Worm (Caenorhabditis elegans) whole organism, early embryonic: Measurements from ENCODE around the gene nhr-149.

Source experiments
- B0310.2 ChIP-seq: sonication (generic microtip); optimal IDR thresholded peaks from 2 replicates; lab custom pipeline; 2016; ENCODE audit warnings: mild to moderate bottlenecking, missing genetic modification characterization, missing compliant biosample characterization
- F13C5.2 ChIP-seq: sonication (generic microtip); optimal IDR thresholded peaks from 2 replicates; lab custom pipeline; 2017; ENCODE audit warnings: mild to moderate bottlenecking, missing genetic modification characterization, inconsistent platforms, missing compliant biosample characterization
- aly-1 ChIP-seq: sonication (generic microtip); optimal IDR thresholded peaks from 2 replicates; lab custom pipeline; 2016; ENCODE audit warnings: missing genetic modification characterization, missing compliant biosample characterization
- ama-1 ChIP-seq: fragments of 150-350 bp; optimal IDR thresholded peaks from 2 replicates; lab custom pipeline; 2014
- ceh-13 ChIP-seq: fragments of 200-800 bp; sonication (Bioruptor generic); optimal IDR thresholded peaks from 2 replicates; lab custom pipeline; 2018; ENCODE audit warnings: mild to moderate bottlenecking, missing genetic modification characterization, missing compliant biosample characterization
- ceh-36 ChIP-seq: sonication (generic microtip); optimal IDR thresholded peaks from 2 replicates; lab custom pipeline; 2016; ENCODE audit warnings: missing genetic modification characterization, inconsistent platforms, missing compliant biosample characterization
- ets-7 ChIP-seq: sonication (generic microtip); optimal IDR thresholded peaks from 2 replicates; lab custom pipeline; 2016; ENCODE audit warnings: missing genotype, missing genetic modification characterization, missing compliant biosample characterization
- flt-1 ChIP-seq: fragments of 200-800 bp; sonication (Bioruptor generic); IDR thresholded peaks from 2 replicates; pipeline ENCODE4 v1.3.6; 2022; ENCODE audit warnings: missing genetic modification characterization, missing compliant biosample characterization
- hmbx-1 ChIP-seq: sonication (generic microtip); optimal IDR thresholded peaks from 2 replicates; lab custom pipeline; 2016; ENCODE audit warnings: mild to moderate bottlenecking, missing genetic modification characterization, missing compliant biosample characterization
- hmg-4 ChIP-seq: fragments of 200-800 bp; sonication (Bioruptor generic); optimal IDR thresholded peaks from 2 replicates; lab custom pipeline; 2018; ENCODE audit warnings: mild to moderate bottlenecking, missing genetic modification characterization, missing compliant biosample characterization
- hnd-1 ChIP-seq: sonication (generic microtip); optimal IDR thresholded peaks from 2 replicates; lab custom pipeline; 2016; ENCODE audit warnings: missing genetic modification characterization, missing compliant biosample characterization
- pes-1 ChIP-seq: fragments of 200-800 bp; sonication (Bioruptor generic); IDR thresholded peaks from 2 replicates; pipeline ENCODE4 v1.3.6; 2022; ENCODE audit warnings: missing genetic modification reagents, missing genetic modification characterization, missing compliant biosample characterization
- scrt-1 ChIP-seq: fragments of 200-800 bp; sonication (Bioruptor generic); IDR thresholded peaks from 2 replicates; pipeline ENCODE4 v1.3.6; 2022; ENCODE audit warnings: missing genetic modification characterization, missing compliant biosample characterization
- sea-1 ChIP-seq: fragments of 200-800 bp; sonication (Bioruptor generic); conservative IDR thresholded peaks from 2 replicates; pipeline ENCODE4 v1.3.6; 2022; ENCODE audit warnings: missing genetic modification characterization, missing compliant biosample characterization
- tbx-11 ChIP-seq: fragments of 200-800 bp; sonication (Bioruptor generic); IDR thresholded peaks from 2 replicates; pipeline ENCODE4 v1.3.6; 2022; ENCODE audit warnings: missing genetic modification characterization, missing compliant biosample characterization
- tbx-37 ChIP-seq: fragments of 200-800 bp; sonication (Bioruptor generic); conservative IDR thresholded peaks from 2 replicates; pipeline ENCODE4 v1.3.6; 2022; ENCODE audit warnings: missing genetic modification reagents, missing genetic modification characterization, missing compliant biosample characterization
- tra-4 ChIP-seq: sonication (generic microtip); optimal IDR thresholded peaks from 2 replicates; lab custom pipeline; 2017; ENCODE audit warnings: missing genetic modification characterization, missing compliant biosample characterization

nhr-149 gene

ce11 chrV:7349541-7349940, at the start of gene nhr-149:
nhr-149 (minus strand) TSS chrV:7349641.
- TF ChIP-seq sea-1 (GFP tag; lab: Robert Waterston, UW): no peak
- TF ChIP-seq hnd-1 (tag; lab: Kevin White, UChicago): no peak
- TF ChIP-seq hmg-4 (GFP tag; lab: Kevin White, UChicago): no peak
- no peak for TF ChIP-seq ceh-13 (GFP tag; lab: Kevin White, UChicago)
- TF ChIP-seq ets-7 (tag; lab: Kevin White, UChicago): no peak

ce11 chrV:7399202-7399601, 49.8 kb upstream of the nhr-149 start, which contains the start of gene gst-41:
gst-41 (minus strand) TSS chrV:7399302.
- TF ChIP-seq F13C5.2 (tag; lab: Kevin White, UChicago): no peak
- TF ChIP-seq tbx-37 (GFP tag; lab: Robert Waterston, UW): no peak
- no peak for TF ChIP-seq ceh-36
- no peak for TF ChIP-seq aly-1

ce11 chrV:7395359-7395758, 45.9 kb upstream of the nhr-149 start, which contains the start of gene srx-9:
srx-9 (minus strand) TSS chrV:7395459.
- TF ChIP-seq ama-1 (lab: Kevin White, UChicago) (no peak), B0310.2 (tag; lab: Kevin White, UChicago) (no peak), hmbx-1 (tag; lab: Kevin White, UChicago) (no peak), tbx-11 (GFP tag; lab: Robert Waterston, UW) (no peak), ceh-36 (no peak), aly-1 (no peak), sea-1 (GFP tag; lab: Robert Waterston, UW) (no peak), pes-1 (GFP tag; lab: Robert Waterston, UW) (no peak), tra-4 (tag; lab: Kevin White, UChicago) (no peak), scrt-1 (GFP tag; lab: Robert Waterston, UW) (no peak), hnd-1 (tag; lab: Kevin White, UChicago) (no peak), flt-1 (GFP tag; lab: Robert Waterston, UW) (no peak), F13C5.2 (tag; lab: Kevin White, UChicago) (no peak), hmg-4 (GFP tag; lab: Kevin White, UChicago) (no peak), tbx-37 (GFP tag; lab: Robert Waterston, UW) (no peak)

- TF ChIP-seq tbx-37 (GFP tag; lab: Robert Waterston, UW): no peak
- TF ChIP-seq ceh-13 (GFP tag; lab: Kevin White, UChicago): no peak
- no peak for TF ChIP-seq scrt-1 (GFP tag; lab: Robert Waterston, UW)
- no peak for TF ChIP-seq B0310.2 (tag; lab: Kevin White, UChicago)
- no peak for TF ChIP-seq sea-1 (GFP tag; lab: Robert Waterston, UW)
- no peak for TF ChIP-seq ets-7 (tag; lab: Kevin White, UChicago)
- no peak for TF ChIP-seq flt-1 (GFP tag; lab: Robert Waterston, UW)
- TF ChIP-seq F13C5.2 (tag; lab: Kevin White, UChicago): no peak
- no peak for TF ChIP-seq tbx-11 (GFP tag; lab: Robert Waterston, UW)
- TF ChIP-seq ama-1 (lab: Kevin White, UChicago): no peak
- no peak for TF ChIP-seq aly-1
- TF ChIP-seq tra-4 (tag; lab: Kevin White, UChicago): no peak
- TF ChIP-seq pes-1 (GFP tag; lab: Robert Waterston, UW): no peak
- no peak for TF ChIP-seq hnd-1 (tag; lab: Kevin White, UChicago)
- TF ChIP-seq ceh-36: no peak
- no peak for TF ChIP-seq hmg-4 (GFP tag; lab: Kevin White, UChicago)
Observed at ce11 chrV:7391933-7392332, 42.5 kb upstream of the nhr-149 start, which contains the start of gene fbxa-105. fbxa-105 (minus strand) TSS chrV:7392029.

ce11 chrV:7389771-7390170, 40.3 kb upstream of the nhr-149 start, which contains the start of gene C02H6.1:
C02H6.1 (minus strand) TSS chrV:7389871.
- TF ChIP-seq hnd-1 (tag; lab: Kevin White, UChicago) (no peak), tbx-37 (GFP tag; lab: Robert Waterston, UW) (no peak), hmg-4 (GFP tag; lab: Kevin White, UChicago) (no peak), ceh-13 (GFP tag; lab: Kevin White, UChicago) (no peak), sea-1 (GFP tag; lab: Robert Waterston, UW) (no peak), ama-1 (lab: Kevin White, UChicago) (no peak), tbx-11 (GFP tag; lab: Robert Waterston, UW) (no peak), ceh-36 (no peak), pes-1 (GFP tag; lab: Robert Waterston, UW) (no peak), F13C5.2 (tag; lab: Kevin White, UChicago) (no peak), aly-1 (no peak), hmbx-1 (tag; lab: Kevin White, UChicago) (no peak), B0310.2 (tag; lab: Kevin White, UChicago) (no peak), tra-4 (tag; lab: Kevin White, UChicago) (no peak), flt-1 (GFP tag; lab: Robert Waterston, UW) (no peak), ets-7 (tag; lab: Kevin White, UChicago) (no peak), scrt-1 (GFP tag; lab: Robert Waterston, UW) (no peak)

ce11 chrV:7387755-7388154, 38.3 kb upstream of the nhr-149 start, which contains the start of gene C02H6.3:
C02H6.3 (minus strand) TSS chrV:7387855.
- TF ChIP-seq aly-1: no peak
- TF ChIP-seq hmg-4 (GFP tag; lab: Kevin White, UChicago): no peak
- no peak for TF ChIP-seq tbx-11 (GFP tag; lab: Robert Waterston, UW)
- TF ChIP-seq ets-7 (tag; lab: Kevin White, UChicago): no peak
- no peak for TF ChIP-seq B0310.2 (tag; lab: Kevin White, UChicago)
- no peak for TF ChIP-seq ceh-13 (GFP tag; lab: Kevin White, UChicago)
- TF ChIP-seq F13C5.2 (tag; lab: Kevin White, UChicago): no peak
- no peak for TF ChIP-seq ceh-36
- TF ChIP-seq tbx-37 (GFP tag; lab: Robert Waterston, UW): no peak
- TF ChIP-seq flt-1 (GFP tag; lab: Robert Waterston, UW): no peak
- TF ChIP-seq hnd-1 (tag; lab: Kevin White, UChicago): no peak
- TF ChIP-seq scrt-1 (GFP tag; lab: Robert Waterston, UW): no peak
- TF ChIP-seq pes-1 (GFP tag; lab: Robert Waterston, UW): no peak
- no peak for TF ChIP-seq ama-1 (lab: Kevin White, UChicago)
- TF ChIP-seq hmbx-1 (tag; lab: Kevin White, UChicago): no peak
- TF ChIP-seq tra-4 (tag; lab: Kevin White, UChicago): no peak
- TF ChIP-seq sea-1 (GFP tag; lab: Robert Waterston, UW): no peak
